Fruit fly (Drosophila melanogaster) whole organism, prepupa: ENCODE data around the gene CG10031.

Experiments
- Blimp-1 ChIP-seq: fragments of 200-800 bp; sonication (Bioruptor generic); optimal IDR thresholded peaks from 3 replicates; lab custom pipeline; 2017; ENCODE audit warnings: missing biosample characterization, missing genetic modification characterization, mild to moderate bottlenecking, moderate library complexity, missing genetic modification reagents
- CG11762 ChIP-seq: fragments of 200-800 bp; sonication (Bioruptor generic); optimal IDR thresholded peaks from 3 replicates; lab custom pipeline; 2016; ENCODE audit warnings: missing biosample characterization, missing genetic modification characterization; ENCODE audit not compliant: insufficient read depth
- CG11902 ChIP-seq: fragments of 200-800 bp; sonication (Bioruptor generic); optimal IDR thresholded peaks from 3 replicates; lab custom pipeline; 2016; ENCODE audit warnings: missing biosample characterization, missing genetic modification characterization
- CG3032 ChIP-seq: fragments of 200-800 bp; optimal IDR thresholded peaks from 2 replicates; lab custom pipeline; 2019; ENCODE audit warnings: missing biosample characterization, mild to moderate bottlenecking, missing genetic modification characterization, moderate library complexity
- CG6808 ChIP-seq: fragments of 200-800 bp; sonication (Bioruptor generic); optimal IDR thresholded peaks from 3 replicates; lab custom pipeline; 2017; ENCODE audit warnings: missing biosample characterization, missing genetic modification characterization, mild to moderate bottlenecking, moderate library complexity, missing genetic modification reagents
- CG7368 ChIP-seq: fragments of 200-800 bp; sonication (Bioruptor generic); optimal IDR thresholded peaks from 3 replicates; lab custom pipeline; 2016; ENCODE audit warnings: missing biosample characterization, missing genetic modification characterization
- Eip75B ChIP-seq: fragments of 200-800 bp; sonication (Bioruptor generic); optimal IDR thresholded peaks from 3 replicates; lab custom pipeline; 2016; ENCODE audit warnings: missing biosample characterization, missing genetic modification characterization
- Eip78C ChIP-seq: fragments of 200-800 bp; sonication (Bioruptor generic); peaks from one replicate; lab custom pipeline; 2016; ENCODE audit warnings: missing biosample characterization, missing genetic modification characterization
- Hr39 ChIP-seq: fragments of 200-800 bp; sonication (Bioruptor generic); optimal IDR thresholded peaks from 2 replicates; lab custom pipeline; 2016; ENCODE audit warnings: missing biosample characterization, missing genetic modification characterization
- Lpt ChIP-seq: fragments of 200-800 bp; sonication (Bioruptor generic); optimal IDR thresholded peaks from 3 replicates; lab custom pipeline; 2016; ENCODE audit warnings: missing biosample characterization, missing genetic modification characterization
- acj6 ChIP-seq: fragments of 200-800 bp; sonication (Bioruptor generic); optimal IDR thresholded peaks from 3 replicates; lab custom pipeline; 2016; ENCODE audit warnings: missing biosample characterization, missing genetic modification characterization
- fd85E ChIP-seq: fragments of 200-800 bp; sonication (Bioruptor generic); optimal IDR thresholded peaks from 3 replicates; lab custom pipeline; 2016; ENCODE audit warnings: missing biosample characterization, missing genetic modification characterization

dm6 chr2L:3737003-3737662, 38.2 kb upstream of the CG10031 start:
- TF ChIP-seq CG3032 (tag; lab: Kevin White, UChicago) (peak; percentile 4), CG7368 (GFP tag; lab: Kevin White, UChicago) (no peak), Lpt (GFP tag; lab: Kevin White, UChicago) (no peak), CG11902 (no peak), CG6808 (GFP tag; lab: Kevin White, UChicago) (no peak), acj6 (GFP tag; lab: Kevin White, UChicago) (peak; percentile 10), Eip75B (GFP tag; lab: Kevin White, UChicago) (no peak), Eip78C (GFP tag; lab: Kevin White, UChicago) (peak; percentile 81), fd85E (GFP tag; lab: Kevin White, UChicago) (no peak), Hr39 (GFP tag; lab: Kevin White, UChicago) (no peak), CG11762 (GFP tag; lab: Kevin White, UChicago) (no peak), Blimp-1 (GFP tag; lab: Kevin White, UChicago) (no peak)
